Worm (Caenorhabditis elegans): ENCODE measurements around the gene noah-2.

noah-2 gene

DNA sequence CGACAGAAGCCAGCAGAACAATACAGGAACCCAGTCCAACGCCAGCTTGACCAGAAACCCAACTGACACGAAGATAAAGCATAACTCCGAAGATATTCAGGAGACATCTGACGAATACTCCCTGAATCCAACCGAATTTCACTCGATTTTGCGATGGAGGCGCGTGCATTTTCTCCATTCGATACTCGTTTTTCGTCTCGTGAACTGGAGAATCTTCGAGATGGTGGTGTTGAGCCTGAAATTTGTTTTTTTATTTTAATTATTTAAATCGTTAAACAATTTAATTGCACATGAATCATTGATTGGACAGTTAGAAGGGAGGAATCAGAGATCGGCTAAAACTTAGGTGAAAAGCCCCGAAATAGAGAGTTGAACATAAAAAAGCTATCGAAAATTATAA is 23.3 kb downstream of the noah-2 start (continued):
- TF ChIP-seq zfh-2 (GFP tag; conservative IDR thresholded peaks at IDR 0.05) (no peak), pbrm-1 (GFP tag; IDR thresholded peaks at IDR 0.05) (no peak)

DNA sequence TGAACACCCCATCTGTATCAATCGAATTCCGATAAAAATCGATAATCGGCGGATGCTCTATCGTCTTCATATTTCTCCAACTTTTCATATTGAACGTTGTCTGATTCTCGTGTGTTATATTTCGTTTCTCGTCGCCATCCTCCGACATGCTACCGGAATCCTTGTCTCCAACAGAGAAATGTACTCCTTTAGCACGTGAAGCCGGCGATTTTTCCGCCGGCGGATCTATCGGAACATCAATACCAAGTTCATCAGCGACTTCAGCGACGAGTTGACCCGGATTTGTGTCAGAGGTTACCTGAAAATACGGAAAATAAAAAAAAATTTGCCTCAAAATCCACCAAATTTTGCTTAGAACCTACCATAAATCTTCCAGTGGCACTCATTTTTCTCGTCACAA is 24.0 kb downstream of the noah-2 start:
- peak; percentile 73 for TF ChIP-seq attf-6 (GFP tag; IDR thresholded peaks at IDR 0.05)
- no peak for TF ChIP-seq dox-1 (GFP tag; IDR thresholded peaks at IDR 0.05)
- no peak for TF ChIP-seq madf-10 (tag; optimal IDR thresholded peaks at IDR 0.05)
- no peak for TF ChIP-seq him-1 (tag; optimal IDR thresholded peaks at IDR 0.05)
- no peak for TF ChIP-seq B0019.2 (GFP tag; conservative IDR thresholded peaks at IDR 0.05)
- TF ChIP-seq athp-1 (tag; optimal IDR thresholded peaks at IDR 0.05): no peak
- peak; percentile 27; the same call in 1 of the 2 replicates for TF ChIP-seq madf-6 (GFP tag; IDR thresholded peaks at IDR 0.05)
- TF ChIP-seq F49E8.2 (tag; optimal IDR thresholded peaks at IDR 0.05; ENCODE audit: insufficient read depth): no peak
- no peak for TF ChIP-seq ztf-22 (GFP tag; optimal IDR thresholded peaks at IDR 0.05)

DNA sequence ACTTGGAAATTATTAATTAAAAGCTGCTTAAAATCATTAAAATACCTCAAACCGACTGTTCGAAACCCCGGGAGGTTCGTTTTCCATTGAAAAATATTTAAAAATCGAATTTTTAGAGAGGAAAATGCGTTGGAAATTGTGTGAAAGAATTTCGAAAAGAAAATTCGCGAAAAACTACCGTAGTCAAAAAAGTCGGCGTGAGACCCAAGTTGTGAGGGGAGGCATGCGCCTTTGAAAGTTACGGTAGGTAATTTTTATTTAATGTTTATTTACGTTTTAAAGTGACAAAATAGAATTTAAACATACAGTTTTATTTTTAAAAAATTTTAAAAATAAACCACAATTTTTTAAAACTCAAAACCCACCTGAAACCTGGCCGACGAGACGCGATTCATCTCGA is 24.5 kb downstream of the noah-2 start:
- TF ChIP-seq dpl-1 (GFP tag; optimal IDR thresholded peaks at IDR 0.05) (no peak), pbrm-1 (GFP tag; IDR thresholded peaks at IDR 0.05) (no peak), lin-54 (GFP tag; optimal IDR thresholded peaks at IDR 0.05) (peak; percentile 40), xnd-1 (tag; optimal IDR thresholded peaks at IDR 0.05) (peak; percentile 85), attf-3 (GFP tag; conservative IDR thresholded peaks at IDR 0.05) (no peak), Y53F4B.3 (GFP tag; IDR thresholded peaks at IDR 0.05) (no peak), F33H1.4 (GFP tag; IDR thresholded peaks at IDR 0.05) (peak; percentile 94), lsl-1 (GFP tag; optimal IDR thresholded peaks at IDR 0.05) (peak; percentile 93), tbp1 (GFP tag; optimal IDR thresholded peaks at IDR 0.05) (peak; percentile 68), ztf-28 (GFP tag; IDR thresholded peaks at IDR 0.05) (no peak), hsf-1 (GFP tag; IDR thresholded peaks at IDR 0.05) (peak; percentile 93), F49E8.2 (tag; optimal IDR thresholded peaks at IDR 0.05; ENCODE audit: insufficient read depth) (peak; percentile 3), tbx-9 (tag; optimal IDR thresholded peaks at IDR 0.05; ENCODE audit: borderline replicate concordance) (no peak), ztf-22 (GFP tag; optimal IDR thresholded peaks at IDR 0.05) (no peak), sptf-2 (GFP tag; optimal IDR thresholded peaks at IDR 0.05) (no peak), D2030.7 (GFP tag; IDR thresholded peaks at IDR 0.05) (peak; percentile 44), nhr-179 (tag; optimal IDR thresholded peaks at IDR 0.05) (no peak), lin-35 (GFP tag; optimal IDR thresholded peaks at IDR 0.05) (no peak), ceh-100 (GFP tag; IDR thresholded peaks at IDR 0.05) (no peak), Y79H2A.3 (GFP tag; conservative IDR thresholded peaks at IDR 0.05) (no peak), efl-1 (GFP tag; optimal IDR thresholded peaks at IDR 0.05) (peak; percentile 37), K11D2.4 (GFP tag; IDR thresholded peaks at IDR 0.05) (no peak), ekl-4 (GFP tag; IDR thresholded peaks at IDR 0.05) (no peak), ztf-18 (tag; optimal IDR thresholded peaks at IDR 0.05) (no peak), B0019.2 (GFP tag; conservative IDR thresholded peaks at IDR 0.05) (no peak), egl-18 (GFP tag; IDR thresholded peaks at IDR 0.05) (no peak), madf-6 (GFP tag; IDR thresholded peaks at IDR 0.05) (peak; percentile 94), madf-10 (tag; optimal IDR thresholded peaks at IDR 0.05) (no peak), madf-8 (GFP tag; conservative IDR thresholded peaks at IDR 0.05) (peak; percentile 71), athp-1 (tag; optimal IDR thresholded peaks at IDR 0.05) (no peak), snpc-4 (GFP tag; optimal IDR thresholded peaks at IDR 0.05) (peak; percentile 92), snpc-4 (tag; optimal IDR thresholded peaks at IDR 0.05) (peak in 3 of 4 experiments; percentile 90 to 96 (median 96)), ets-4 (GFP tag; optimal IDR thresholded peaks at IDR 0.05) (no peak), snpc-1.3 (tag; optimal IDR thresholded peaks at IDR 0.05; ENCODE audit: insufficient read depth) (peak; percentile 73), aptf-2 (GFP tag; conservative IDR thresholded peaks at IDR 0.05) (no peak), attf-6 (GFP tag; IDR thresholded peaks at IDR 0.05) (peak; percentile 96), snpc-3.4 (tag; optimal IDR thresholded peaks at IDR 0.05) (peak; percentile 31), F22D6.2 (tag; optimal IDR thresholded peaks at IDR 0.05) (no peak), rcor-1 (GFP tag; IDR thresholded peaks at IDR 0.05) (no peak), aptf-3 (GFP tag; IDR thresholded peaks at IDR 0.05) (no peak), snpc-1.1 (tag; optimal IDR thresholded peaks at IDR 0.05; ENCODE audit: insufficient read depth) (peak; percentile 5)

Data from whole organism, young adult.